Fruit fly (Drosophila melanogaster) whole organism, embryonic: ENCODE data around the gene Cka.
A peak's percentile ranks its signal among the peaks of the same experiment; 100 is the strongest.

Experiments used
- ATbp ChIP-seq: fragments of 200-800 bp; sonication (Bioruptor generic); optimal IDR thresholded peaks from 2 replicates; lab custom pipeline; 2017; ENCODE audit warnings: missing biosample characterization, mild to moderate bottlenecking, missing genetic modification characterization, missing genetic modification reagents
- CG10147 ChIP-seq: fragments of 200-800 bp; sonication (Bioruptor generic); optimal IDR thresholded peaks from 2 replicates; lab custom pipeline; 2019; ENCODE audit warnings: missing biosample characterization, mild to moderate bottlenecking, missing genetic modification characterization, moderate library complexity
- CG10543 ChIP-seq: fragments of 200-800 bp; sonication (Bioruptor generic); optimal IDR thresholded peaks from 3 replicates; lab custom pipeline; 2017; ENCODE audit warnings: missing biosample characterization, mild to moderate bottlenecking, missing genetic modification characterization, moderate library complexity
- CG11398 ChIP-seq: fragments of 200-800 bp; sonication (Bioruptor generic); optimal IDR thresholded peaks from 2 replicates; lab custom pipeline; 2016; ENCODE audit warnings: missing biosample characterization, missing genetic modification characterization
- CG13894 ChIP-seq: fragments of 200-800 bp; sonication (Bioruptor generic); optimal IDR thresholded peaks from 3 replicates; lab custom pipeline; 2018; ENCODE audit warnings: missing biosample characterization, mild to moderate bottlenecking, missing genetic modification characterization, moderate library complexity
- CG1529 ChIP-seq: fragments of 200-800 bp; sonication (Bioruptor generic); optimal IDR thresholded peaks from 3 replicates; lab custom pipeline; 2018; ENCODE audit warnings: missing biosample characterization, missing genetic modification characterization
- CG17361 ChIP-seq: fragments of 200-800 bp; sonication (Bioruptor generic); IDR thresholded peaks from 3 replicates; pipeline ENCODE4 v1.3.6; 2022; ENCODE audit warnings: missing biosample characterization, missing genetic modification characterization
- CG17385 ChIP-seq: fragments of 200-800 bp; sonication (Bioruptor generic); optimal IDR thresholded peaks from 3 replicates; lab custom pipeline; 2018; ENCODE audit warnings: missing biosample characterization, mild to moderate bottlenecking, missing genetic modification characterization
- CG18599 ChIP-seq: fragments of 200-800 bp; sonication (Bioruptor generic); optimal IDR thresholded peaks from 3 replicates; lab custom pipeline; 2017; ENCODE audit warnings: missing biosample characterization, missing genetic modification characterization, mild to moderate bottlenecking, moderate library complexity, missing genetic modification reagents
- CG2199 ChIP-seq: fragments of 200-800 bp; sonication (Bioruptor generic); IDR thresholded peaks from 3 replicates; pipeline ENCODE4 v1.3.6; 2022; ENCODE audit warnings: missing biosample characterization, missing genetic modification characterization
- CG2202 ChIP-seq: fragments of 200-800 bp; sonication (Bioruptor generic); optimal IDR thresholded peaks from 2 replicates; lab custom pipeline; 2018; ENCODE audit warnings: missing biosample characterization, mild to moderate bottlenecking, missing genetic modification characterization
- CG30020 ChIP-seq: fragments of 200-800 bp; optimal IDR thresholded peaks from 2 replicates; lab custom pipeline; 2019; ENCODE audit warnings: missing biosample characterization, mild to moderate bottlenecking, missing genetic modification characterization, moderate library complexity
- CG34224 ChIP-seq: fragments of 200-800 bp; sonication (Bioruptor generic); IDR thresholded peaks from 3 replicates; pipeline ENCODE4 v1.3.6; 2022; ENCODE audit warnings: missing biosample characterization, missing genetic modification characterization; ENCODE audit not compliant: partially characterized antibody
- CG9932 ChIP-seq: fragments of 200-800 bp; sonication (Bioruptor generic); IDR thresholded peaks from 2 replicates; pipeline ENCODE4 v1.3.6; 2022; ENCODE audit warnings: missing biosample characterization, missing genetic modification characterization
- CHES-1-like ChIP-seq: fragments of 200-800 bp; sonication (Bioruptor generic); optimal IDR thresholded peaks from 2 replicates; lab custom pipeline; 2016; ENCODE audit warnings: missing biosample characterization, missing genetic modification characterization
- CoRest ChIP-seq: fragments of 200-800 bp; sonication (Bioruptor generic); optimal IDR thresholded peaks from 3 replicates; lab custom pipeline; 2018; ENCODE audit warnings: missing biosample characterization, mild to moderate bottlenecking, missing genetic modification characterization, moderate library complexity
- D19A ChIP-seq: fragments of 200-800 bp; optimal IDR thresholded peaks from 3 replicates; lab custom pipeline; 2019; ENCODE audit warnings: missing biosample characterization, mild to moderate bottlenecking, missing genetic modification characterization, moderate library complexity
- Dbx ChIP-seq: fragments of 200-800 bp; sonication (Bioruptor generic); IDR thresholded peaks from 3 replicates; pipeline ENCODE4 v1.3.6; 2022; ENCODE audit warnings: missing biosample characterization, missing genetic modification characterization
- Deaf1 ChIP-seq: fragments of 200-800 bp; optimal IDR thresholded peaks from 3 replicates; lab custom pipeline; 2019; ENCODE audit warnings: missing biosample characterization, mild to moderate bottlenecking, missing genetic modification characterization, moderate library complexity
- Dek ChIP-seq: fragments of 200-800 bp; sonication (Bioruptor generic); optimal IDR thresholded peaks from 3 replicates; lab custom pipeline; 2019; ENCODE audit warnings: missing biosample characterization, mild to moderate bottlenecking, missing genetic modification characterization, moderate library complexity
- HLH4C ChIP-seq: fragments of 200-800 bp; sonication (Bioruptor generic); IDR thresholded peaks from 3 replicates; pipeline ENCODE4 v1.3.6; 2022; ENCODE audit warnings: missing biosample characterization, missing genetic modification characterization; ENCODE audit not compliant: partially characterized antibody
- HmgZ ChIP-seq: fragments of 200-800 bp; sonication (Bioruptor generic); optimal IDR thresholded peaks from 2 replicates; lab custom pipeline; 2018; ENCODE audit warnings: missing biosample characterization, mild to moderate bottlenecking, missing genetic modification characterization
- MBD-R2 ChIP-seq: fragments of 200-800 bp; sonication (Bioruptor generic); IDR thresholded peaks from 2 replicates; pipeline ENCODE4 v1.3.6; 2022; ENCODE audit warnings: missing biosample characterization, missing genetic modification characterization
- Med ChIP-seq: fragments of 200-800 bp; sonication (Bioruptor generic); peaks from one replicate; lab custom pipeline; 2016; ENCODE audit warnings: missing biosample characterization, missing genetic modification characterization, mild to moderate bottlenecking, inconsistent platforms, moderate library complexity
- Myb ChIP-seq: fragments of 200-800 bp; sonication (Bioruptor generic); optimal IDR thresholded peaks from 2 replicates; lab custom pipeline; 2016; ENCODE audit warnings: missing biosample characterization, missing genetic modification characterization
- Pdp1 ChIP-seq, 2 experiments: fragments of 200-800 bp; sonication (Bioruptor generic); optimal IDR thresholded peaks; 3 replicates each; lab custom pipeline; 2016; ENCODE audit warnings: missing biosample characterization in 2 of 2, missing genetic modification characterization in 2 of 2, mild to moderate bottlenecking in 1 of 2, moderate library complexity in 1 of 2
- Rfx ChIP-seq: fragments of 200-800 bp; sonication (Bioruptor generic); IDR thresholded peaks from 2 replicates; pipeline ENCODE4 v1.3.6; 2022; ENCODE audit warnings: missing biosample characterization, missing genetic modification characterization
- Sry-β ChIP-seq: fragments of 200-800 bp; sonication (Bioruptor generic); optimal IDR thresholded peaks from 2 replicates; lab custom pipeline; 2018; ENCODE audit warnings: missing biosample characterization, mild to moderate bottlenecking, missing genetic modification characterization, moderate library complexity
- ase ChIP-seq: fragments of 200-800 bp; sonication (Bioruptor generic); IDR thresholded peaks from 3 replicates; pipeline ENCODE4 v1.3.6; 2022; ENCODE audit warnings: missing biosample characterization, missing genetic modification characterization
- cad ChIP-seq: fragments of >200 bp; optimal IDR thresholded peaks from 2 replicates; lab custom pipeline; 2017; ENCODE audit warnings: missing biosample characterization, missing genetic modification characterization
- cato ChIP-seq: fragments of 200-800 bp; sonication (Bioruptor generic); optimal IDR thresholded peaks from 2 replicates; lab custom pipeline; 2016; ENCODE audit warnings: missing biosample characterization, missing genetic modification characterization, borderline replicate concordance
- caup ChIP-seq: fragments of 200-800 bp; sonication (Bioruptor generic); optimal IDR thresholded peaks from 3 replicates; lab custom pipeline; 2017; ENCODE audit warnings: missing biosample characterization, mild to moderate bottlenecking, missing genetic modification characterization, moderate library complexity; ENCODE audit not compliant: severe bottlenecking
- ci ChIP-seq: fragments of 200-800 bp; sonication (Bioruptor generic); IDR thresholded peaks from 3 replicates; pipeline ENCODE4 v1.3.6; 2022; ENCODE audit warnings: missing biosample characterization, missing genetic modification characterization
- crp ChIP-seq, 2 experiments: fragments of 200-800 bp; sonication (Bioruptor generic); optimal IDR thresholded peaks; 2 replicates in 1 of 2; 3 replicates in 1 of 2; lab custom pipeline; 2017; ENCODE audit warnings: missing biosample characterization in 2 of 2, missing genetic modification characterization in 2 of 2, mild to moderate bottlenecking in 1 of 2, moderate library complexity in 1 of 2
- dmrt11E ChIP-seq: fragments of 200-800 bp; sonication (Bioruptor generic); optimal IDR thresholded peaks from 3 replicates; lab custom pipeline; 2018; ENCODE audit warnings: missing biosample characterization, mild to moderate bottlenecking, missing genetic modification characterization, moderate library complexity
- ems ChIP-seq: fragments of 200-800 bp; sonication (Bioruptor generic); optimal IDR thresholded peaks from 3 replicates; lab custom pipeline; 2016; ENCODE audit warnings: missing biosample characterization, missing genetic modification characterization
- lab ChIP-seq: fragments of 200-800 bp; sonication (Bioruptor generic); optimal IDR thresholded peaks from 3 replicates; lab custom pipeline; 2017; ENCODE audit warnings: missing biosample characterization, missing genetic modification characterization, mild to moderate bottlenecking, moderate library complexity, missing genetic modification reagents
- otp ChIP-seq: fragments of 200-800 bp; sonication (Bioruptor generic); IDR thresholded peaks from 3 replicates; pipeline ENCODE4, ENCODE4 v1.3.6; 2022; ENCODE audit warnings: missing biosample characterization, missing genetic modification characterization
- scrt ChIP-seq: fragments of 200-800 bp; sonication (Bioruptor generic); optimal IDR thresholded peaks from 2 replicates; lab custom pipeline; 2018; ENCODE audit warnings: missing biosample characterization, mild to moderate bottlenecking, missing genetic modification characterization, moderate library complexity
- sens ChIP-seq: fragments of 200-800 bp; sonication (Bioruptor generic); peaks from one replicate; lab custom pipeline; 2016; ENCODE audit warnings: missing biosample characterization, missing genetic modification characterization
- sim ChIP-seq: fragments of 200-800 bp; sonication (Bioruptor generic); IDR thresholded peaks from 2 replicates; pipeline ENCODE4 v1.3.6; 2022; ENCODE audit warnings: missing biosample characterization, missing genetic modification characterization
- sob ChIP-seq: fragments of 200-800 bp; sonication (Bioruptor generic); IDR thresholded peaks from 2 replicates; pipeline ENCODE4 v1.3.6; 2022; ENCODE audit warnings: missing biosample characterization, missing genetic modification characterization
- stwl ChIP-seq: fragments of 200-800 bp; sonication (Bioruptor generic); optimal IDR thresholded peaks from 3 replicates; lab custom pipeline; 2018; ENCODE audit warnings: missing biosample characterization, mild to moderate bottlenecking, missing genetic modification characterization, moderate library complexity
- sug ChIP-seq: fragments of 200-800 bp; optimal IDR thresholded peaks from 2 replicates; lab custom pipeline; 2019; ENCODE audit warnings: missing biosample characterization, mild to moderate bottlenecking, missing genetic modification characterization, moderate library complexity
- ttk ChIP-seq: fragments of 200-800 bp; sonication (Bioruptor generic); IDR thresholded peaks from 2 replicates; pipeline ENCODE4 v2.1.2; 2022; ENCODE audit warnings: missing biosample characterization, missing genetic modification characterization
- tx ChIP-seq: fragments of 200-800 bp; sonication (Bioruptor generic); optimal IDR thresholded peaks from 2 replicates; lab custom pipeline; 2016; ENCODE audit warnings: missing biosample characterization, missing genetic modification characterization
- vvl ChIP-seq: fragments of 200-800 bp; sonication (Bioruptor generic); IDR thresholded peaks from 2 replicates; pipeline ENCODE4 v1.3.6; 2022; ENCODE audit warnings: missing biosample characterization, missing genetic modification characterization

The Cka gene

DNA sequence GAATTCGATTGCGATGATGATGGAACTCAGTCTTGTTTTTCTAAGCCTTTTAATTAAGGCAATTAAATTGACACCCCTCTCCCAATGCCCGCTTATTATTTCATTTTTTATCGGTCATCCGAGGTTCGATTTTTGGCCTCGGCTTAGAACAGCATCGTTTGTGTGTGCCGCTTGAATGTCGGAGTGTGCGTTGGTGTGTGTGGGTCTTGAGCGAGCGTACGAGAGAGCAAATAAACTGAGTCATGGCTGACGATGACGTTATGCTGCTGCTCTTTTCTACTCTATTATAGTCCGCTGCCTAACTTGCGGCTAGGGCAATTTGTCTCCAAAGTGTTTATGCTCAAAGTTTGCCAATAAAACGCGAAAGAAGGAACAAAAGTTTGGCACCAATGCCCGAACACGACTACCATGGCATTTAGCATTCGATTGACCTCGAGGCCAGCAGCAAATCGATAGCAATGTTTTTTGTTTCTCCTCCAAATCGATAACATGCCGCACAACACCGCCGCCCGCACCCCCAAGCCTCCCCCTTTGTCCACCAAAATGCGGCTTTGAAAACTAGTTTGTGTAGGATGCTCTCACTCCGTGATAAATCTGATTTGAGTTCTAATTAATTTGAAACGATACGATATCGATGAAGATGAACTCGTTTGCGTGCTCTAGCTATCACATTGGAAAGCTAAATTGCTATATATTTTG, 55.1 kb downstream of the Cka start (continued):
- TF ChIP-seq CG17385 (GFP tag; lab: Kevin White, UChicago) (no peak), dmrt11E (tag; lab: Kevin White, UChicago) (no peak), cad (no peak), CG1529 (GFP tag; lab: Kevin White, UChicago) (no peak), stwl (tag; lab: Kevin White, UChicago) (peak; percentile 32), cato (no peak), MBD-R2 (GFP tag; lab: Robert Waterston, UW) (peak; percentile 24; the same call in 1 of the 2 replicates), CG17361 (GFP tag; lab: Robert Waterston, UW) (0 out of 3 replicates have a peak, but pooled peaks have one; percentile 4), tx (GFP tag; lab: Kevin White, UChicago) (no peak), ase (GFP tag; lab: Robert Waterston, UW) (no peak), Med (GFP tag; lab: Kevin White, UChicago) (peak; percentile 61), ATbp (GFP tag; lab: Kevin White, UChicago) (no peak), sob (GFP tag; lab: Robert Waterston, UW) (peak; percentile 33; the same call in 1 of the 2 replicates), ems (GFP tag; lab: Kevin White, UChicago) (no peak), CG34224 (GFP tag; lab: Robert Waterston, UW) (0 out of 3 replicates have a peak, but pooled peaks have one; percentile 14), CG30020 (no peak), CG13894 (tag; lab: Kevin White, UChicago) (peak; percentile 9), crp (GFP tag; optimal IDR thresholded peaks at IDR 0.05; lab: Kevin White, UChicago) (no peak), otp (GFP tag; lab: Robert Waterston, UW) (0 out of 3 replicates have a peak, but pooled peaks have one; percentile 12), ci (GFP tag; lab: Robert Waterston, UW) (no peak), Rfx (GFP tag; lab: Robert Waterston, UW) (no peak), HLH4C (GFP tag; lab: Robert Waterston, UW) (peak; percentile 39; the same call in 2 of the 3 replicates)

DNA sequence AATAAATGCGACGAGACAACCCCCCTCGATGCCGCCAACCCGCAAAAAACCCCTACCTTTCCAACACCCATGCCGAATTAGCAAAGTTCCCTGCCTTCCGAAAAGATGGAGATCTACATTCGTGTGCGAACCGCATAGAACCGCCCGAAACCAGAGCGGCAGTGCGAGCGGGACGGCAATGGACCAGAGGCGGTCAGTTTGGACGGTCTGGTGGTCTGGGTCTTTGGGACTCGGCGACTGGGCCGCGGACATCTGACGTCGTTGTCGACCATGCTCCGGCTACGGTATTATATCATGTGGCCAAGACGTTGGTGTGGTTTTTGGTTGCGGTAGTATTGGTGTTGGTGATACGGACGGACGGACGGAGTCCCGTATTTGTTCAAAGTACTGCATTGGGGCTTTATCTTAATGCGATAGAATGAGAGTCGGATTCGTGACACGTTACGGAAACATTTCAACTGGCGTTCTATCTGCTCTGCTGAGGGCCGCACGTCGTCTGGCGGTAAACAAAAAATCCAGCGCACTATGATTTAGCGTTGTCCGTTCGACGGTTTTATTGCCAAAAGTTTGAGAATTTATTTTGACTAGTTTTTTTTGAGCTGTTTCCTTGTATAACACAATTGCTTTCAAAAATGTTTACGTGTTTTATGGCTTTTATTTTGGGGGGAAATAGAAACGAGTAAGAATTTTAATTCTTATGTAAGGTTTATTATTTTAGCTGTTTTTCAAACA, 56.4 kb downstream of the Cka start:
- TF ChIP-seq sug, result peak; percentile 80
- TF ChIP-seq CG2199 (GFP tag; lab: Robert Waterston, UW), result 0 out of 3 replicates have a peak, but pooled peaks have one; percentile 49
- peak; percentile 23 for TF ChIP-seq CG10147
- TF ChIP-seq CG2202 (tag; lab: Kevin White, UChicago), result no peak
- no peak for TF ChIP-seq lab (GFP tag; lab: Kevin White, UChicago)
- TF ChIP-seq scrt (GFP tag; lab: Kevin White, UChicago), result peak; percentile 17
- peak; percentile 17 for TF ChIP-seq HmgZ
- TF ChIP-seq CHES-1-like (GFP tag; lab: Kevin White, UChicago), result peak; percentile 1
- no peak for TF ChIP-seq CG11398 (GFP tag; lab: Kevin White, UChicago)
- peak; percentile 82 for TF ChIP-seq Sry-β (GFP tag; lab: Kevin White, UChicago)
- peak; percentile 85 for TF ChIP-seq sens (GFP tag; lab: Kevin White, UChicago)
- peak in 1 of 2 experiments; percentile 92 for TF ChIP-seq Pdp1 (GFP tag; optimal IDR thresholded peaks at IDR 0.05; lab: Kevin White, UChicago)
- TF ChIP-seq Myb (GFP tag; lab: Kevin White, UChicago), result peak; percentile 0
- no peak for TF ChIP-seq caup
- TF ChIP-seq CoRest, result peak; percentile 17
- TF ChIP-seq CG18599 (GFP tag; lab: Kevin White, UChicago), result peak; percentile 50
- no peak for TF ChIP-seq ttk (GFP tag; lab: Robert Waterston, UW)
- peak; percentile 5 for TF ChIP-seq Deaf1 (tag; lab: Kevin White, UChicago)
- TF ChIP-seq sim (GFP tag; lab: Robert Waterston, UW), result no peak
- TF ChIP-seq vvl (GFP tag; lab: Robert Waterston, UW), result no peak
- TF ChIP-seq CG10543 (GFP tag; lab: Kevin White, UChicago), result peak; percentile 90
- TF ChIP-seq Dbx, result 0 out of 3 replicates have a peak, but pooled peaks have one; percentile 5
- TF ChIP-seq Dek (tag; lab: Kevin White, UChicago), result peak; percentile 23
- TF ChIP-seq D19A (tag; lab: Kevin White, UChicago), result peak; percentile 16
- peak; percentile 27; the same call in 1 of the 2 replicates for TF ChIP-seq CG9932 (GFP tag; lab: Robert Waterston, UW)
